Fruit fly (Drosophila melanogaster) whole organism, prepupa: ENCODE results near the gene CG15742.

Experiments
- Blimp-1 ChIP-seq: fragments of 200-800 bp; sonication (Bioruptor generic); optimal IDR thresholded peaks from 3 replicates; lab custom pipeline; 2017; ENCODE audit warnings: missing biosample characterization, missing genetic modification characterization, mild to moderate bottlenecking, moderate library complexity, missing genetic modification reagents
- CG10669 ChIP-seq: fragments of 200-800 bp; sonication (Bioruptor generic); optimal IDR thresholded peaks from 3 replicates; lab custom pipeline; 2018; ENCODE audit warnings: missing biosample characterization, mild to moderate bottlenecking, missing genetic modification characterization, moderate library complexity
- CG11294 ChIP-seq: fragments of 200-800 bp; sonication (Bioruptor generic); IDR thresholded peaks from 2 replicates; pipeline ENCODE4 v1.3.6; 2022; ENCODE audit warnings: missing biosample characterization, missing genetic modification characterization
- CG11762 ChIP-seq: fragments of 200-800 bp; sonication (Bioruptor generic); optimal IDR thresholded peaks from 3 replicates; lab custom pipeline; 2016; ENCODE audit warnings: missing biosample characterization, missing genetic modification characterization; ENCODE audit not compliant: insufficient read depth
- CG11902 ChIP-seq: fragments of 200-800 bp; sonication (Bioruptor generic); optimal IDR thresholded peaks from 3 replicates; lab custom pipeline; 2016; ENCODE audit warnings: missing biosample characterization, missing genetic modification characterization
- CG15336 ChIP-seq: fragments of 200-800 bp; sonication (Bioruptor generic); IDR thresholded peaks from 2 replicates; pipeline ENCODE4 v1.3.6; 2022; ENCODE audit warnings: missing biosample characterization, missing genetic modification characterization
- CG1621 ChIP-seq: fragments of 200-800 bp; sonication (Bioruptor generic); optimal IDR thresholded peaks from 3 replicates; lab custom pipeline; 2018; ENCODE audit warnings: missing biosample characterization, mild to moderate bottlenecking, missing genetic modification characterization
- CG16779 ChIP-seq: fragments of 200-800 bp; sonication (Bioruptor generic); optimal IDR thresholded peaks from 3 replicates; lab custom pipeline; 2017; ENCODE audit warnings: missing biosample characterization, mild to moderate bottlenecking, missing genetic modification characterization
- CG3032 ChIP-seq: fragments of 200-800 bp; optimal IDR thresholded peaks from 2 replicates; lab custom pipeline; 2019; ENCODE audit warnings: missing biosample characterization, mild to moderate bottlenecking, missing genetic modification characterization, moderate library complexity
- CG31627 ChIP-seq: fragments of 200-800 bp; sonication (Bioruptor generic); optimal IDR thresholded peaks from 3 replicates; lab custom pipeline; 2016; ENCODE audit warnings: missing biosample characterization, missing genetic modification characterization
- CG32006 ChIP-seq: fragments of 200-800 bp; sonication (Bioruptor generic); optimal IDR thresholded peaks from 3 replicates; lab custom pipeline; 2017; ENCODE audit warnings: missing biosample characterization, mild to moderate bottlenecking, missing genetic modification characterization
- CG34406 ChIP-seq: fragments of 200-800 bp; sonication (Bioruptor generic); optimal IDR thresholded peaks from 3 replicates; lab custom pipeline; 2016; ENCODE audit warnings: missing biosample characterization, missing genetic modification characterization
- CG3919 ChIP-seq: fragments of 200-800 bp; sonication (Bioruptor generic); optimal IDR thresholded peaks from 3 replicates; lab custom pipeline; 2016; ENCODE audit warnings: missing biosample characterization, missing genetic modification characterization
- CG6163 ChIP-seq: fragments of 200-800 bp; sonication (Bioruptor generic); IDR thresholded peaks from 3 replicates; pipeline ENCODE4 v1.3.6; 2022; ENCODE audit warnings: missing biosample characterization, missing genetic modification characterization
- CG6792 ChIP-seq: fragments of 200-800 bp; sonication (Bioruptor generic); optimal IDR thresholded peaks from 3 replicates; lab custom pipeline; 2016; ENCODE audit warnings: missing biosample characterization, missing genetic modification characterization
- CG6808 ChIP-seq: fragments of 200-800 bp; sonication (Bioruptor generic); optimal IDR thresholded peaks from 3 replicates; lab custom pipeline; 2017; ENCODE audit warnings: missing biosample characterization, missing genetic modification characterization, mild to moderate bottlenecking, moderate library complexity, missing genetic modification reagents
- CG6854 ChIP-seq: fragments of 200-800 bp; sonication (Bioruptor generic); optimal IDR thresholded peaks from 2 replicates; lab custom pipeline; 2017; ENCODE audit warnings: missing biosample characterization, mild to moderate bottlenecking, missing genetic modification characterization
- CG8119 ChIP-seq: fragments of 200-800 bp; sonication (Bioruptor generic); IDR thresholded peaks from 3 replicates; pipeline ENCODE4 v1.3.6; 2022; ENCODE audit warnings: missing biosample characterization, missing genetic modification characterization
- CG8632 ChIP-seq: fragments of 200-800 bp; sonication (Bioruptor generic); optimal IDR thresholded peaks from 3 replicates; lab custom pipeline; 2016; ENCODE audit warnings: missing biosample characterization, missing genetic modification characterization
- CG9139 ChIP-seq: fragments of 200-800 bp; sonication (Bioruptor generic); optimal IDR thresholded peaks from 3 replicates; lab custom pipeline; 2017; ENCODE audit warnings: missing biosample characterization, mild to moderate bottlenecking, missing genetic modification characterization
- Eip75B ChIP-seq: fragments of 200-800 bp; sonication (Bioruptor generic); optimal IDR thresholded peaks from 3 replicates; lab custom pipeline; 2016; ENCODE audit warnings: missing biosample characterization, missing genetic modification characterization
- Eip78C ChIP-seq: fragments of 200-800 bp; sonication (Bioruptor generic); peaks from one replicate; lab custom pipeline; 2016; ENCODE audit warnings: missing biosample characterization, missing genetic modification characterization
- Eip93F ChIP-seq: fragments of 200-800 bp; sonication (Bioruptor generic); optimal IDR thresholded peaks from 2 replicates; lab custom pipeline; 2016; ENCODE audit warnings: missing biosample characterization, mild to moderate bottlenecking, missing genetic modification characterization
- Ets21C ChIP-seq: fragments of 200-800 bp; sonication (Bioruptor generic); optimal IDR thresholded peaks from 3 replicates; lab custom pipeline; 2016; ENCODE audit warnings: missing biosample characterization, missing genetic modification characterization
- Ets96B ChIP-seq: fragments of 200-800 bp; optimal IDR thresholded peaks from 2 replicates; lab custom pipeline; 2019; ENCODE audit warnings: missing biosample characterization, mild to moderate bottlenecking, missing genetic modification characterization, moderate library complexity
- Hr38 ChIP-seq: sonication (Bioruptor generic); optimal IDR thresholded peaks from 2 replicates; lab custom pipeline; 2016; ENCODE audit warnings: missing biosample characterization, missing genetic modification characterization
- Hr39 ChIP-seq: fragments of 200-800 bp; sonication (Bioruptor generic); optimal IDR thresholded peaks from 2 replicates; lab custom pipeline; 2016; ENCODE audit warnings: missing biosample characterization, missing genetic modification characterization
- Hr4 ChIP-seq: fragments of 200-800 bp; sonication (Bioruptor generic); optimal IDR thresholded peaks from 3 replicates; lab custom pipeline; 2016; ENCODE audit warnings: missing biosample characterization, missing genetic modification characterization
- Lpt ChIP-seq: fragments of 200-800 bp; sonication (Bioruptor generic); optimal IDR thresholded peaks from 3 replicates; lab custom pipeline; 2016; ENCODE audit warnings: missing biosample characterization, missing genetic modification characterization
- Met ChIP-seq: fragments of 200-800 bp; sonication (Bioruptor generic); optimal IDR thresholded peaks from 3 replicates; lab custom pipeline; 2016; ENCODE audit warnings: missing biosample characterization, missing genetic modification characterization
- OdsH ChIP-seq: fragments of 200-800 bp; sonication (Bioruptor generic); optimal IDR thresholded peaks from 3 replicates; lab custom pipeline; 2016; ENCODE audit warnings: missing biosample characterization, missing genetic modification characterization
- Smox ChIP-seq: fragments of 200-800 bp; sonication (Bioruptor generic); optimal IDR thresholded peaks from 3 replicates; lab custom pipeline; 2016; ENCODE audit warnings: missing biosample characterization, missing genetic modification characterization
- Sox102F ChIP-seq: fragments of 200-800 bp; sonication (Bioruptor generic); optimal IDR thresholded peaks from 2 replicates; lab custom pipeline; 2016; ENCODE audit warnings: missing biosample characterization, mild to moderate bottlenecking, missing genetic modification characterization
- Sox15 ChIP-seq: fragments of 200-800 bp; sonication (Bioruptor generic); optimal IDR thresholded peaks from 3 replicates; lab custom pipeline; 2016; ENCODE audit warnings: missing biosample characterization, missing genetic modification characterization
- achi ChIP-seq: fragments of 200-800 bp; sonication (Bioruptor generic); optimal IDR thresholded peaks from 3 replicates; lab custom pipeline; 2016; ENCODE audit warnings: missing biosample characterization, missing genetic modification characterization
- acj6 ChIP-seq: fragments of 200-800 bp; sonication (Bioruptor generic); optimal IDR thresholded peaks from 3 replicates; lab custom pipeline; 2016; ENCODE audit warnings: missing biosample characterization, missing genetic modification characterization
- cyc ChIP-seq: fragments of 200-800 bp; sonication (Bioruptor generic); optimal IDR thresholded peaks from 3 replicates; lab custom pipeline; 2016; ENCODE audit warnings: missing biosample characterization, missing genetic modification characterization
- eg ChIP-seq: fragments of 200-800 bp; sonication (Bioruptor generic); IDR thresholded peaks from 3 replicates; pipeline ENCODE4 v1.3.6; 2022; ENCODE audit warnings: missing biosample characterization, missing genetic modification characterization
- esn ChIP-seq: fragments of 200-800 bp; sonication (Bioruptor generic); optimal IDR thresholded peaks from 2 replicates; lab custom pipeline; 2016; ENCODE audit warnings: missing biosample characterization, mild to moderate bottlenecking, missing genetic modification characterization, moderate library complexity
- fd59A ChIP-seq: fragments of 200-800 bp; sonication (Bioruptor generic); optimal IDR thresholded peaks from 2 replicates; lab custom pipeline; 2017; ENCODE audit warnings: missing biosample characterization, mild to moderate bottlenecking, missing genetic modification characterization, missing genetic modification reagents
- fd85E ChIP-seq: fragments of 200-800 bp; sonication (Bioruptor generic); optimal IDR thresholded peaks from 3 replicates; lab custom pipeline; 2016; ENCODE audit warnings: missing biosample characterization, missing genetic modification characterization
- fkh ChIP-seq: fragments of 200-800 bp; sonication (Bioruptor generic); optimal IDR thresholded peaks from 3 replicates; lab custom pipeline; 2017; ENCODE audit warnings: missing biosample characterization, mild to moderate bottlenecking, missing genetic modification characterization, moderate library complexity
- lz ChIP-seq: fragments of 200-800 bp; sonication (Bioruptor generic); optimal IDR thresholded peaks from 3 replicates; lab custom pipeline; 2016; ENCODE audit warnings: missing biosample characterization, missing genetic modification characterization
- net ChIP-seq: fragments of 200-800 bp; sonication (Bioruptor generic); optimal IDR thresholded peaks from 3 replicates; lab custom pipeline; 2016; ENCODE audit warnings: missing biosample characterization, missing genetic modification characterization
- salr ChIP-seq, 2 experiments: fragments of 200-800 bp; sonication (Bioruptor generic); optimal IDR thresholded peaks; 3 replicates each; lab custom pipeline; 2016 to 2018; ENCODE audit warnings: missing biosample characterization in 2 of 2, missing genetic modification characterization in 2 of 2, mild to moderate bottlenecking in 1 of 2
- spab ChIP-seq: fragments of 200-800 bp; sonication (Bioruptor generic); optimal IDR thresholded peaks from 2 replicates; lab custom pipeline; 2017; ENCODE audit warnings: missing biosample characterization, mild to moderate bottlenecking, missing genetic modification characterization, missing genetic modification reagents
- ss ChIP-seq, 2 experiments: fragments of 200-800 bp; sonication (Bioruptor generic); optimal IDR thresholded peaks; 2 replicates in 1 of 2; 3 replicates in 1 of 2; lab custom pipeline; 2017 to 2018; ENCODE audit warnings: mild to moderate bottlenecking in 2 of 2, missing biosample characterization in 2 of 2, missing genetic modification characterization in 2 of 2, moderate library complexity in 1 of 2
- svp ChIP-seq: fragments of 200-800 bp; sonication (Bioruptor generic); peaks from one replicate; lab custom pipeline; 2016; ENCODE audit warnings: missing biosample characterization, missing genetic modification characterization
- topi ChIP-seq: fragments of 200-800 bp; sonication (Bioruptor generic); optimal IDR thresholded peaks from 3 replicates; lab custom pipeline; 2016; ENCODE audit warnings: missing biosample characterization, missing genetic modification characterization
- vri ChIP-seq: fragments of 200-800 bp; sonication (Bioruptor generic); optimal IDR thresholded peaks from 3 replicates; lab custom pipeline; 2016; ENCODE audit warnings: missing biosample characterization, mild to moderate bottlenecking, missing genetic modification characterization

Gene CG15742

dm6 chrX:13247789-13248188 is 10.5 kb downstream of the CG15742 start:
- TF ChIP-seq eg (GFP tag; lab: Robert Waterston, UW) (no peak), Eip78C (GFP tag; lab: Kevin White, UChicago) (no peak), Met (GFP tag; lab: Kevin White, UChicago) (no peak), CG15336 (GFP tag; lab: Robert Waterston, UW) (no peak), CG9139 (GFP tag; lab: Kevin White, UChicago) (no peak), topi (GFP tag; lab: Kevin White, UChicago) (no peak), CG1621 (tag; lab: Kevin White, UChicago) (no peak), CG3032 (tag; lab: Kevin White, UChicago) (no peak), OdsH (no peak), ss (GFP tag; optimal IDR thresholded peaks at IDR 0.05; lab: Kevin White, UChicago) (no peak)

dm6 chrX:13245767-13246166 is 12.5 kb downstream of the CG15742 start:
- TF ChIP-seq acj6 (GFP tag; lab: Kevin White, UChicago) (peak; percentile 81), Hr38 (GFP tag; lab: Kevin White, UChicago) (no peak), eg (GFP tag; lab: Robert Waterston, UW) (peak; percentile 64), CG6808 (GFP tag; lab: Kevin White, UChicago) (peak; percentile 50), CG8119 (GFP tag; lab: Robert Waterston, UW) (peak; percentile 74), CG1621 (tag; lab: Kevin White, UChicago) (peak; percentile 43), Smox (GFP tag; lab: Kevin White, UChicago) (peak; percentile 54), Eip75B (GFP tag; lab: Kevin White, UChicago) (peak; percentile 65), Hr4 (GFP tag; lab: Kevin White, UChicago) (peak; percentile 3), CG34406 (GFP tag; lab: Kevin White, UChicago) (peak; percentile 64), cyc (peak; percentile 41), CG16779 (tag; lab: Kevin White, UChicago) (peak; percentile 49), vri (GFP tag; lab: Kevin White, UChicago) (peak; percentile 42), Eip93F (GFP tag; lab: Kevin White, UChicago) (peak; percentile 49), CG6163 (GFP tag; lab: Robert Waterston, UW) (peak; percentile 78), Ets96B (tag; lab: Kevin White, UChicago) (peak; percentile 28), fkh (GFP tag; lab: Kevin White, UChicago) (no peak), net (GFP tag; lab: Kevin White, UChicago) (peak; percentile 54), svp (GFP tag; lab: Kevin White, UChicago) (peak; percentile 82), Sox102F (GFP tag; lab: Kevin White, UChicago) (peak; percentile 68), CG10669 (GFP tag; lab: Kevin White, UChicago) (peak; percentile 59), CG11902 (GFP tag; lab: Kevin White, UChicago) (peak; percentile 30), CG6792 (GFP tag; lab: Kevin White, UChicago) (peak; percentile 67), esn (GFP tag; lab: Kevin White, UChicago) (peak; percentile 73), CG8632 (GFP tag; lab: Kevin White, UChicago) (peak; percentile 70), salr (GFP tag; optimal IDR thresholded peaks at IDR 0.05; lab: Kevin White, UChicago) (peak; percentile 32 to 36), spab (GFP tag; lab: Kevin White, UChicago) (peak; percentile 42), Lpt (GFP tag; lab: Kevin White, UChicago) (peak; percentile 53), Sox15 (no peak), Ets21C (GFP tag; lab: Kevin White, UChicago) (peak; percentile 30), lz (GFP tag; lab: Kevin White, UChicago) (peak; percentile 52), CG6854 (GFP tag; lab: Kevin White, UChicago) (no peak), fd85E (GFP tag; lab: Kevin White, UChicago) (no peak), fd59A (GFP tag; lab: Kevin White, UChicago) (peak; percentile 41), CG11294 (no peak), Hr39 (GFP tag; lab: Kevin White, UChicago) (peak; percentile 28), Blimp-1 (GFP tag; lab: Kevin White, UChicago) (no peak), achi (peak; percentile 71), Eip78C (GFP tag; lab: Kevin White, UChicago) (peak; percentile 90), CG32006 (GFP tag; lab: Kevin White, UChicago) (peak; percentile 58), CG11762 (GFP tag; lab: Kevin White, UChicago) (peak; percentile 29), CG9139 (GFP tag; lab: Kevin White, UChicago) (peak; percentile 28), CG31627 (GFP tag; lab: Kevin White, UChicago) (peak; percentile 13), CG3919 (GFP tag; lab: Kevin White, UChicago) (peak; percentile 74)
